Worm (Caenorhabditis elegans) whole organism, late embryonic: ENCODE results near the gene nuc-1.

ENCODE experiments used
- ceh-19 ChIP-seq: fragments of 200-800 bp; sonication (Bioruptor generic); optimal IDR thresholded peaks from 2 replicates; lab custom pipeline; 2018; ENCODE audit warnings: mild to moderate bottlenecking, missing genetic modification characterization, missing compliant biosample characterization
- dve-1 ChIP-seq: sonication (generic microtip); optimal IDR thresholded peaks from 2 replicates; lab custom pipeline; 2017; ENCODE audit warnings: antibody characterized with exemption, mild to moderate bottlenecking, missing genetic modification characterization, missing compliant biosample characterization
- fkh-6 ChIP-seq: sonication (generic microtip); optimal IDR thresholded peaks from 2 replicates; lab custom pipeline; 2016; ENCODE audit warnings: missing genetic modification characterization, missing compliant biosample characterization
- tbx-2 ChIP-seq: sonication (generic microtip); optimal IDR thresholded peaks from 2 replicates; lab custom pipeline; 2016; ENCODE audit warnings: missing genetic modification characterization, missing compliant biosample characterization

- TF ChIP-seq fkh-6 (tag; lab: Kevin White, UChicago) = peak; percentile 24
- no peak for TF ChIP-seq ceh-19
- no peak for TF ChIP-seq dve-1
- no peak for TF ChIP-seq tbx-2 (tag; lab: Kevin White, UChicago)
Measured at ce11 chrX:9506341-9506740, 33.4 kb upstream of the nuc-1 start.
